Fruit fly (Drosophila melanogaster) whole organism: ENCODE results near the gene CG11927.

Experiments used
- psq ChIP-seq: fragments of >200 bp; optimal IDR thresholded peaks from 2 replicates; lab custom pipeline; 2017
- usp ChIP-seq: fragments of >200 bp; optimal IDR thresholded peaks from 2 replicates; lab custom pipeline; 2017; ENCODE audit warnings: missing biosample characterization, missing genetic modification characterization, mixed read lengths

dm6 chr2L:4829040-4829439 is 18.5 kb upstream of the CG11927 start:
- no peak for TF ChIP-seq psq (lab: Kevin White, UChicago)
- no peak for TF ChIP-seq usp (GFP tag; lab: Kevin White, UChicago)
